Worm (Caenorhabditis elegans) whole organism, early embryonic: ENCODE results near the gene F55G11.7.

Experiments
- ama-1 ChIP-seq: fragments of 150-350 bp; optimal IDR thresholded peaks from 2 replicates; lab custom pipeline; 2014
- ceh-13 ChIP-seq: fragments of 200-800 bp; sonication (Bioruptor generic); optimal IDR thresholded peaks from 2 replicates; lab custom pipeline; 2018; ENCODE audit warnings: mild to moderate bottlenecking, missing genetic modification characterization, missing compliant biosample characterization
- ceh-36 ChIP-seq: sonication (generic microtip); optimal IDR thresholded peaks from 2 replicates; lab custom pipeline; 2016; ENCODE audit warnings: missing genetic modification characterization, inconsistent platforms, missing compliant biosample characterization
- ets-7 ChIP-seq: sonication (generic microtip); optimal IDR thresholded peaks from 2 replicates; lab custom pipeline; 2016; ENCODE audit warnings: missing genotype, missing genetic modification characterization, missing compliant biosample characterization
- flt-1 ChIP-seq: fragments of 200-800 bp; sonication (Bioruptor generic); IDR thresholded peaks from 2 replicates; pipeline ENCODE4 v1.3.6; 2022; ENCODE audit warnings: missing genetic modification characterization, missing compliant biosample characterization
- hmg-4 ChIP-seq: fragments of 200-800 bp; sonication (Bioruptor generic); optimal IDR thresholded peaks from 2 replicates; lab custom pipeline; 2018; ENCODE audit warnings: mild to moderate bottlenecking, missing genetic modification characterization, missing compliant biosample characterization
- pes-1 ChIP-seq: fragments of 200-800 bp; sonication (Bioruptor generic); IDR thresholded peaks from 2 replicates; pipeline ENCODE4 v1.3.6; 2022; ENCODE audit warnings: missing genetic modification reagents, missing genetic modification characterization, missing compliant biosample characterization
- scrt-1 ChIP-seq: fragments of 200-800 bp; sonication (Bioruptor generic); IDR thresholded peaks from 2 replicates; pipeline ENCODE4 v1.3.6; 2022; ENCODE audit warnings: missing genetic modification characterization, missing compliant biosample characterization
- tbx-37 ChIP-seq: fragments of 200-800 bp; sonication (Bioruptor generic); conservative IDR thresholded peaks from 2 replicates; pipeline ENCODE4 v1.3.6; 2022; ENCODE audit warnings: missing genetic modification reagents, missing genetic modification characterization, missing compliant biosample characterization

ce11 chrIV:12971994-12972520, 11.8 kb downstream of the F55G11.7 start:
- no peak for TF ChIP-seq ets-7 (tag; lab: Kevin White, UChicago)
- no peak for TF ChIP-seq ama-1 (lab: Kevin White, UChicago)
- no peak for TF ChIP-seq hmg-4
- no peak for TF ChIP-seq tbx-37 (GFP tag; lab: Robert Waterston, UW)
- TF ChIP-seq ceh-36, result no peak
- TF ChIP-seq flt-1 (GFP tag; lab: Robert Waterston, UW), result no peak
- no peak for TF ChIP-seq ceh-13 (GFP tag; lab: Kevin White, UChicago)
- TF ChIP-seq scrt-1, result no peak
- no peak for TF ChIP-seq pes-1
